Worm (Caenorhabditis elegans) whole organism, mixed stage, embryonic: ENCODE measurements around the gene C15B12.9.

Experiments used
- M03D4.4 ChIP-seq: sonication (generic microtip); optimal IDR thresholded peaks from 2 replicates; lab custom pipeline; 2017; ENCODE audit warnings: mild to moderate bottlenecking, missing genetic modification characterization, missing compliant biosample characterization
- bed-3 ChIP-seq: fragments of 200-800 bp; sonication (Bioruptor generic); optimal IDR thresholded peaks from 3 replicates; lab custom pipeline; 2018; ENCODE audit warnings: mild to moderate bottlenecking, missing genetic modification characterization, moderate library complexity, missing compliant biosample characterization
- blmp-1 ChIP-seq: fragments of 150-350 bp; optimal IDR thresholded peaks from 2 replicates; lab custom pipeline; 2014; ENCODE audit warnings: missing biosample characterization, missing genetic modification characterization
- lin-13 ChIP-seq: fragments of 150-350 bp; optimal IDR thresholded peaks from 2 replicates; lab custom pipeline; 2014; ENCODE audit warnings: missing biosample characterization, missing genetic modification characterization
- nhr-237 ChIP-seq: fragments of 150-350 bp; optimal IDR thresholded peaks from 2 replicates; lab custom pipeline; 2014; ENCODE audit warnings: missing biosample characterization, missing genetic modification characterization
- nhr-28 ChIP-seq: fragments of 150-350 bp; optimal IDR thresholded peaks from 2 replicates; lab custom pipeline; 2014; ENCODE audit warnings: missing biosample characterization, missing genetic modification characterization
- nhr-76 ChIP-seq: sonication (generic microtip); optimal IDR thresholded peaks from 2 replicates; lab custom pipeline; 2017; ENCODE audit warnings: missing biosample characterization, missing genetic modification characterization
- pha-4 ChIP-seq: fragments of 150-350 bp; optimal IDR thresholded peaks from 2 replicates; lab custom pipeline; 2018; ENCODE audit warnings: missing biosample characterization, missing genetic modification reagents, missing genetic modification characterization
- snpc-4 ChIP-seq: fragments of 150-350 bp; optimal IDR thresholded peaks from 2 replicates; lab custom pipeline; 2014; ENCODE audit warnings: missing biosample characterization, missing genetic modification characterization
- sptf-1 ChIP-seq: sonication (generic microtip); optimal IDR thresholded peaks from 2 replicates; lab custom pipeline; 2017; ENCODE audit warnings: mild to moderate bottlenecking, missing genetic modification characterization, moderate library complexity, missing compliant biosample characterization
- unc-120 ChIP-seq: sonication (generic microtip); optimal IDR thresholded peaks from 2 replicates; lab custom pipeline; 2017; ENCODE audit warnings: missing genetic modification characterization, missing compliant biosample characterization; ENCODE audit not compliant: poor library complexity, severe bottlenecking
- unc-39 ChIP-seq: fragments of 150-350 bp; optimal IDR thresholded peaks from 2 replicates; lab custom pipeline; 2014; ENCODE audit warnings: missing biosample characterization, missing genetic modification characterization
- unc-62 ChIP-seq: fragments of 150-350 bp; optimal IDR thresholded peaks from 2 replicates; lab custom pipeline; 2014; ENCODE audit warnings: missing biosample characterization, missing genetic modification reagents, missing genetic modification characterization
- ztf-11 ChIP-seq: fragments of 150-350 bp; optimal IDR thresholded peaks from 2 replicates; lab custom pipeline; 2014; ENCODE audit warnings: missing biosample characterization, missing genetic modification characterization

DNA sequence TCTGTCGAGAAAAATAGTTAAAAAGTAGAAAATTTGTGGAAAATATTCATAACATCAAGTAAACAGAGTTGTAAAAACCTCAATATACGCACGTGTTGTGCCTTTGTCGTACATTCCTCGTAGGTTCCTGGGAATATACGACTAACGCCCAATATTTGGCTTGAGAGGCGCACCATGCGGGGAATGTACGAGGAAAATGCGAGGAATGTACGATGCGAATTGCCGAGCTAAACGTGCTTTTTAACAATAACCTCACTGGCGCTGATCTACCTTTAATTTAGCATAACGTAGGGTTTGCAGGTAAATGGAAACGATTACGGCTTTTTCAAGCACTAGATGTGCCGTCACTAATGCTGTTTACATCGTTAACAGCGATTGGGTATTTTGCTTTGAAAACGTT, at the start of gene C15B12.9:
- TF ChIP-seq bed-3 = no peak
- no peak for TF ChIP-seq unc-120 (tag; lab: Kevin White, UChicago)
- TF ChIP-seq M03D4.4 (tag; lab: Kevin White, UChicago) = no peak
- no peak for TF ChIP-seq blmp-1 (tag; lab: Kevin White, UChicago)
- TF ChIP-seq unc-39 = no peak
- TF ChIP-seq ztf-11 (tag; lab: Kevin White, UChicago) = no peak
- no peak for TF ChIP-seq sptf-1 (tag; lab: Kevin White, UChicago)
- TF ChIP-seq unc-62 = no peak
- no peak for TF ChIP-seq snpc-4 (tag; lab: Kevin White, UChicago)
- no peak for TF ChIP-seq nhr-28 (tag; lab: Kevin White, UChicago)
- TF ChIP-seq pha-4 = no peak
- no peak for TF ChIP-seq lin-13 (tag; lab: Kevin White, UChicago)
- TF ChIP-seq nhr-237 (tag; lab: Kevin White, UChicago) = no peak
- TF ChIP-seq nhr-76 = no peak
